Worm (Caenorhabditis elegans): ENCODE data around the gene F09F9.2.

DNA sequence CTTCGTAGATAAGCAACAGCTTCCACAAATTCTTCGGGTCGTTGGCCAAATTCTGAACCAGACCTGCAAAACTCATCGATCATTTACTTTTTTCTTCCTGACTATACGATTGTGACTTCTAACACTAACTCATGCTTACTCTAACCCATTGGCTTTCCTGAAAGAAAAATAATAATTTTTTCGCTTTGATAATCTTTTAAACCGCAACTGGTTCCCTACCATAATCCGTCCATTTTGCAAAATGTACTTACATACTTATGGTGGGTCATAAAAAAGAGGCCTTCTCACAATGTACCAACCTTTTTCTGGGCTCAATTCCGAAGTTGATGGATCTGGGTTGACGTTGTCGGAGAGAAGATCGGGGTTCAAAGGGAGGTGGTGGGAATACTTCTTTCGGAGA is 16.3 kb downstream of the F09F9.2 start:
- TF ChIP-seq pqm-1 (tag; optimal IDR thresholded peaks at IDR 0.05) (no peak), egl-27 (tag; optimal IDR thresholded peaks at IDR 0.05) (no peak), nhr-237 (tag; optimal IDR thresholded peaks at IDR 0.05) (no peak), ztf-7 (tag; optimal IDR thresholded peaks at IDR 0.05) (no peak), nhr-25 (tag; optimal IDR thresholded peaks at IDR 0.05; ENCODE audit: borderline replicate concordance, insufficient read depth) (no peak), snpc-4 (tag; optimal IDR thresholded peaks at IDR 0.05) (no peak), F49E8.2 (tag; optimal IDR thresholded peaks at IDR 0.05; ENCODE audit: borderline replicate concordance) (no peak), F44E2.7 (GFP tag; IDR thresholded peaks at IDR 0.05) (no peak), hlh-11 (tag; optimal IDR thresholded peaks at IDR 0.05) (no peak), T20F7.1 (GFP tag; optimal IDR thresholded peaks at IDR 0.05) (no peak), saeg-2 (GFP tag; IDR thresholded peaks at IDR 0.05) (no peak), lin-39 (tag; optimal IDR thresholded peaks at IDR 0.05) (no peak)

Measured in whole organism, L4 larva.